Worm (Caenorhabditis elegans): ENCODE measurements around the gene ZK228.13.
"Not testable (repeated sequence)": the region's sequence is repeated elsewhere in the genome, so short reads cannot be mapped to it uniquely, and the experiment has no call there.

Gene ZK228.13

ce11 chrV:18461200-18461728 lies 6.7 kb downstream of the ZK228.13 start, which contains the start of gene ZK228.3:
Gene ZK228.3, minus strand, starts transcription at chrV:18461250.
- no peak for TF ChIP-seq daf-16 (GFP tag; optimal IDR thresholded peaks at IDR 0.05)
- TF ChIP-seq daf-16 (tag; optimal IDR thresholded peaks at IDR 0.05) = peak; percentile 55
- no peak for TF ChIP-seq ztf-7 (tag; optimal IDR thresholded peaks at IDR 0.05)
- no peak for TF ChIP-seq F10B5.3 (tag; optimal IDR thresholded peaks at IDR 0.05)
- no peak for TF ChIP-seq Y5F2A.4 (GFP tag; optimal IDR thresholded peaks at IDR 0.05)
- TF ChIP-seq nhr-41 (GFP tag; IDR thresholded peaks at IDR 0.05) = peak; percentile 93
- no peak for TF ChIP-seq mxl-3 (GFP tag; optimal IDR thresholded peaks at IDR 0.05)
- TF ChIP-seq lin-1 (GFP tag; IDR thresholded peaks at IDR 0.05) = 0 out of 2 replicates have a peak, but pooled peaks have one; percentile 30
- peak; percentile 91 for TF ChIP-seq nhr-28 (tag; optimal IDR thresholded peaks at IDR 0.05)
- TF ChIP-seq hlh-11 (tag; optimal IDR thresholded peaks at IDR 0.05) = peak; percentile 52
- peak; percentile 90 for TF ChIP-seq dmd-6 (GFP tag; IDR thresholded peaks at IDR 0.05)
- peak; percentile 53; the same call in 1 of the 2 replicates for TF ChIP-seq tra-1 (GFP tag; IDR thresholded peaks at IDR 0.05)
- peak; percentile 76 for TF ChIP-seq nhr-77 (tag; optimal IDR thresholded peaks at IDR 0.05)
- no peak for TF ChIP-seq ceh-82 (tag; optimal IDR thresholded peaks at IDR 0.05)
- no peak for TF ChIP-seq lin-13 (GFP tag; optimal IDR thresholded peaks at IDR 0.05)
- no peak for TF ChIP-seq zip-11 (GFP tag; IDR thresholded peaks at IDR 0.05)
- no peak for TF ChIP-seq F44E2.7 (GFP tag; IDR thresholded peaks at IDR 0.05)
- TF ChIP-seq php-3 (GFP tag; IDR thresholded peaks at IDR 0.05) = peak; percentile 35; the same call in 1 of the 2 replicates
- no peak for TF ChIP-seq ZK337.2 (GFP tag; IDR thresholded peaks at IDR 0.05)
- peak; percentile 23 for TF ChIP-seq nhr-48 (tag; optimal IDR thresholded peaks at IDR 0.05)
- no peak for TF ChIP-seq nhr-25 (tag; optimal IDR thresholded peaks at IDR 0.05; ENCODE audit: borderline replicate concordance, insufficient read depth)
- no peak for TF ChIP-seq pha-4 (GFP tag; IDR thresholded peaks at IDR 0.05)
- TF ChIP-seq pha-4 (tag; optimal IDR thresholded peaks at IDR 0.05) = no peak
- TF ChIP-seq pqm-1 (tag; optimal IDR thresholded peaks at IDR 0.05) = peak; percentile 94
- TF ChIP-seq mes-2 (tag; optimal IDR thresholded peaks at IDR 0.05; ENCODE audit: poor library complexity, severe bottlenecking) = no peak

ce11 chrV:18456574-18456973 lies 11.4 kb downstream of the ZK228.13 start, which contains the start of gene ZK228.10:
Gene ZK228.10, plus strand, starts transcription at chrV:18456874.
- TF ChIP-seq ZK337.2 (GFP tag; IDR thresholded peaks at IDR 0.05) (no peak), duxl-1 (tag; optimal IDR thresholded peaks at IDR 0.05; ENCODE audit: poor library complexity) (no peak), tra-1 (GFP tag; IDR thresholded peaks at IDR 0.05) (no peak), set-16 (GFP tag; IDR thresholded peaks at IDR 0.05) (no peak), ces-1 (GFP tag; optimal IDR thresholded peaks at IDR 0.05) (no peak), T20F7.1 (GFP tag; optimal IDR thresholded peaks at IDR 0.05) (no peak), lir-3 (tag; optimal IDR thresholded peaks at IDR 0.05) (no peak), nhr-10 (tag; optimal IDR thresholded peaks at IDR 0.05) (no peak), nhr-41 (GFP tag; IDR thresholded peaks at IDR 0.05) (no peak), F26F4.8 (GFP tag; conservative IDR thresholded peaks at IDR 0.05) (no peak)

ce11 chrV:18444118-18444517 lies 23.9 kb downstream of the ZK228.13 start, which contains the start of gene ZK228.1:
Gene ZK228.1, plus strand, starts transcription at chrV:18444418.
- no peak for TF ChIP-seq ztf-11 (tag; optimal IDR thresholded peaks at IDR 0.05)
- peak; percentile 38 for TF ChIP-seq aha-1 (tag)

ce11 chrV:18439469-18439868 lies 28.5 kb downstream of the ZK228.13 start, which contains the start of gene ZK262.9:
Gene ZK262.9, plus strand, starts transcription at chrV:18439769.
- TF ChIP-seq hlh-11 (tag; optimal IDR thresholded peaks at IDR 0.05); ztf-11 (tag; optimal IDR thresholded peaks at IDR 0.05); nhr-25 (tag; optimal IDR thresholded peaks at IDR 0.05; ENCODE audit: borderline replicate concordance, insufficient read depth): not testable (repeated sequence)
